Worm (Caenorhabditis elegans) whole organism, L3 larva: ENCODE measurements around the gene ttr-57.

Source experiments
- R02D3.7 ChIP-seq: fragments of 150-350 bp; optimal IDR thresholded peaks from 2 replicates; lab custom pipeline; 2014; ENCODE audit warnings: missing biosample characterization, missing genetic modification characterization
- ceh-28 ChIP-seq: fragments of 150-350 bp; optimal IDR thresholded peaks from 2 replicates; lab custom pipeline; 2014; ENCODE audit warnings: missing biosample characterization, missing genetic modification reagents, missing genetic modification characterization
- fkh-10 ChIP-seq: sonication (generic microtip); optimal IDR thresholded peaks from 2 replicates; lab custom pipeline; 2017; ENCODE audit warnings: missing biosample characterization, missing genetic modification reagents, missing genetic modification characterization
- hmg-11 ChIP-seq: sonication (generic microtip); optimal IDR thresholded peaks from 2 replicates; lab custom pipeline; 2016; ENCODE audit warnings: missing genetic modification characterization, missing compliant biosample characterization
- lsy-12 ChIP-seq: sonication (generic microtip); optimal IDR thresholded peaks from 2 replicates; lab custom pipeline; 2016; ENCODE audit warnings: mild to moderate bottlenecking, missing genetic modification characterization, missing compliant biosample characterization
- nfya-1 ChIP-seq: sonication (generic microtip); optimal IDR thresholded peaks from 2 replicates; lab custom pipeline; 2017; ENCODE audit warnings: missing genetic modification characterization, mild to moderate bottlenecking, missing compliant biosample characterization, antibody characterized with exemption, moderate library complexity; ENCODE audit not compliant: insufficient read depth
- nhr-237 ChIP-seq: fragments of 150-350 bp; optimal IDR thresholded peaks from 2 replicates; lab custom pipeline; 2014; ENCODE audit warnings: missing biosample characterization, missing genetic modification characterization
- nhr-25 ChIP-seq: sonication (generic microtip); optimal IDR thresholded peaks from 2 replicates; lab custom pipeline; 2017; ENCODE audit warnings: missing biosample characterization, missing genetic modification characterization
- nhr-28 ChIP-seq: fragments of 150-350 bp; optimal IDR thresholded peaks from 2 replicates; lab custom pipeline; 2014; ENCODE audit warnings: missing biosample characterization, missing genetic modification characterization
- nhr-77 ChIP-seq: fragments of 150-350 bp; optimal IDR thresholded peaks from 2 replicates; lab custom pipeline; 2014; ENCODE audit warnings: missing biosample characterization, missing genetic modification characterization
- pqm-1 ChIP-seq: fragments of 150-350 bp; optimal IDR thresholded peaks from 2 replicates; lab custom pipeline; 2017; ENCODE audit warnings: missing biosample characterization, missing genetic modification characterization, inconsistent platforms
- skn-1 ChIP-seq: fragments of 150-350 bp; optimal IDR thresholded peaks from 2 replicates; lab custom pipeline; 2014; ENCODE audit warnings: missing biosample characterization, missing genetic modification characterization
- snpc-4 ChIP-seq: fragments of 150-350 bp; optimal IDR thresholded peaks from 2 replicates; lab custom pipeline; 2014; ENCODE audit warnings: missing biosample characterization, missing genetic modification characterization
- unc-62 ChIP-seq: fragments of 150-350 bp; sonication (generic microtip); optimal IDR thresholded peaks from 4 replicates; lab custom pipeline; 2014; ENCODE audit warnings: missing biosample characterization, missing genetic modification reagents, missing genetic modification characterization

DNA sequence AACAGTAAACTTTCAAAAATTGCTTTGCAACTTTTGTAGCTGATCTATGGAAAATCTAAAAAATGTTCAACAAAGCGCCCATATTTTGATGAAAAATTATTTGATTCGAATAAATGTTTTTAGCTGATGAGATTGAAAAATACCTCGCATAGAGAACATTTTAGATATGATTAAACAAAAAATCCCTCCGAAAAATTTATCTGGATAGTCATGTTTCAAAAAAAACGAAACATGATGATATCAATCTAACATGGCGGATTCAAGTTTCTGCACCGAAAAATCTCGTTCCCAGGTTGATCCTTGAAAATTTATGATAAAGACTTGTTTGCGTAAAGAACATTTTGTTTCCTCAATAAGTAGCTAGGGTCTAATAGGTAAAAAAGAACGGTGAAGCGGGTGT is 3.8 kb downstream of the ttr-57 start, which contains the start of gene ttr-12:
- TF ChIP-seq nhr-28 (tag; lab: Kevin White, UChicago) (no peak), nhr-25 (no peak), lsy-12 (no peak), skn-1 (tag; lab: Kevin White, UChicago) (no peak), R02D3.7 (tag; lab: Kevin White, UChicago) (no peak), nfya-1 (tag; lab: Kevin White, UChicago) (no peak), ceh-28 (no peak), pqm-1 (tag; lab: Kevin White, UChicago) (no peak), nhr-237 (tag; lab: Kevin White, UChicago) (no peak), nhr-77 (tag; lab: Kevin White, UChicago) (no peak), hmg-11 (tag; lab: Kevin White, UChicago) (no peak), unc-62 (GFP tag; lab: Kevin White, UChicago) (no peak), snpc-4 (tag; lab: Kevin White, UChicago) (no peak), fkh-10 (GFP tag; lab: Kevin White, UChicago) (no peak)
